Fruit fly (Drosophila melanogaster) whole organism, embryonic: ENCODE results near the gene Hsp67Ba.

ENCODE experiments used
- Abd-B ChIP-seq: fragments of 200-800 bp; sonication (Bioruptor generic); optimal IDR thresholded peaks from 2 replicates; lab custom pipeline; 2018; ENCODE audit warnings: missing biosample characterization, mild to moderate bottlenecking, missing genetic modification characterization, moderate library complexity
- B-H1 ChIP-seq: fragments of 200-800 bp; sonication (Bioruptor generic); IDR thresholded peaks from 3 replicates; pipeline ENCODE4 v1.3.6; 2022; ENCODE audit warnings: missing biosample characterization, missing genetic modification characterization
- CG10147 ChIP-seq: fragments of 200-800 bp; sonication (Bioruptor generic); optimal IDR thresholded peaks from 2 replicates; lab custom pipeline; 2019; ENCODE audit warnings: missing biosample characterization, mild to moderate bottlenecking, missing genetic modification characterization, moderate library complexity
- CG11504 ChIP-seq: fragments of 200-800 bp; sonication (Bioruptor generic); optimal IDR thresholded peaks from 3 replicates; lab custom pipeline; 2019; ENCODE audit warnings: missing biosample characterization, mild to moderate bottlenecking, missing genetic modification characterization, moderate library complexity
- CG11723 ChIP-seq: fragments of 200-800 bp; sonication (Bioruptor generic); optimal IDR thresholded peaks from 2 replicates; lab custom pipeline; 2017; ENCODE audit warnings: missing biosample characterization, mild to moderate bottlenecking, missing genetic modification characterization
- CG1233 ChIP-seq: fragments of 200-800 bp; sonication (Bioruptor generic); optimal IDR thresholded peaks from 4 replicates; lab custom pipeline; 2018; ENCODE audit warnings: missing biosample characterization, mild to moderate bottlenecking, missing genetic modification characterization
- CG15601 ChIP-seq: fragments of 200-800 bp; sonication (Bioruptor generic); optimal IDR thresholded peaks from 3 replicates; lab custom pipeline; 2019; ENCODE audit warnings: missing biosample characterization, mild to moderate bottlenecking, missing genetic modification characterization, moderate library complexity
- CG16863 ChIP-seq: fragments of 200-800 bp; sonication (Bioruptor generic); optimal IDR thresholded peaks from 3 replicates; lab custom pipeline; 2016; ENCODE audit warnings: missing biosample characterization, missing genetic modification characterization
- CG17385 ChIP-seq: fragments of 200-800 bp; sonication (Bioruptor generic); optimal IDR thresholded peaks from 3 replicates; lab custom pipeline; 2018; ENCODE audit warnings: missing biosample characterization, mild to moderate bottlenecking, missing genetic modification characterization
- CG17568 ChIP-seq: fragments of 200-800 bp; sonication (Bioruptor generic); optimal IDR thresholded peaks from 2 replicates; lab custom pipeline; 2018; ENCODE audit warnings: missing biosample characterization, mild to moderate bottlenecking, missing genetic modification characterization, moderate library complexity
- CG17612 ChIP-seq: fragments of 200-800 bp; sonication (Bioruptor generic); IDR thresholded peaks from 2 replicates; pipeline ENCODE4 v1.3.6; 2022; ENCODE audit warnings: missing biosample characterization, missing genetic modification characterization
- CG17912 ChIP-seq: fragments of 200-800 bp; sonication (Bioruptor generic); optimal IDR thresholded peaks from 2 replicates; lab custom pipeline; 2018; ENCODE audit warnings: missing biosample characterization, mild to moderate bottlenecking, missing genetic modification characterization
- CG18262 ChIP-seq: fragments of 200-800 bp; optimal IDR thresholded peaks from 3 replicates; lab custom pipeline; 2019; ENCODE audit warnings: missing biosample characterization, mild to moderate bottlenecking, missing genetic modification characterization, moderate library complexity
- CG18599 ChIP-seq: fragments of 200-800 bp; sonication (Bioruptor generic); optimal IDR thresholded peaks from 3 replicates; lab custom pipeline; 2017; ENCODE audit warnings: missing biosample characterization, missing genetic modification characterization, mild to moderate bottlenecking, moderate library complexity, missing genetic modification reagents
- CG33213 ChIP-seq: fragments of 200-800 bp; sonication (Bioruptor generic); optimal IDR thresholded peaks from 3 replicates; lab custom pipeline; 2016; ENCODE audit warnings: missing biosample characterization, missing genetic modification characterization
- CG6689 ChIP-seq: fragments of 200-800 bp; sonication (Bioruptor generic); IDR thresholded peaks from 2 replicates; pipeline ENCODE4 v1.3.6; 2022; ENCODE audit warnings: missing biosample characterization, missing genetic modification characterization
- CG8290 ChIP-seq, 3 experiments: fragments of 200-800 bp; sonication (Bioruptor generic); optimal IDR thresholded peaks; 2 replicates each; lab custom pipeline; 2016 to 2019; ENCODE audit warnings: missing biosample characterization in 3 of 3, missing genetic modification characterization in 3 of 3, mild to moderate bottlenecking in 2 of 3, moderate library complexity in 1 of 3
- Camta ChIP-seq: fragments of 200-800 bp; sonication (Bioruptor generic); optimal IDR thresholded peaks from 2 replicates; lab custom pipeline; 2016; ENCODE audit warnings: missing biosample characterization, missing genetic modification characterization
- CkIIα-i1 ChIP-seq: fragments of 200-800 bp; sonication (Bioruptor generic); IDR thresholded peaks from 2 replicates; pipeline ENCODE4 v1.3.6; 2022; ENCODE audit warnings: missing biosample characterization, missing genetic modification characterization
- D19B ChIP-seq: fragments of 200-800 bp; sonication (Bioruptor generic); optimal IDR thresholded peaks from 2 replicates; lab custom pipeline; 2017; ENCODE audit warnings: missing biosample characterization, mild to moderate bottlenecking, missing genetic modification characterization
- Dfd ChIP-seq, 2 experiments: fragments of >200 bp; optimal IDR thresholded peaks; 2 replicates each; lab custom pipeline; 2017; ENCODE audit warnings: missing biosample characterization in 2 of 2, missing genetic modification characterization in 2 of 2
- Elba2 ChIP-seq: fragments of 200-800 bp; sonication (Bioruptor generic); optimal IDR thresholded peaks from 3 replicates; lab custom pipeline; 2016; ENCODE audit warnings: missing biosample characterization, missing genetic modification characterization
- GATAe ChIP-seq: fragments of 200-800 bp; sonication (Bioruptor generic); conservative IDR thresholded peaks from 2 replicates; pipeline ENCODE4 v1.3.6; 2022; ENCODE audit warnings: missing biosample characterization, missing genetic modification characterization
- HmgZ ChIP-seq: fragments of 200-800 bp; sonication (Bioruptor generic); optimal IDR thresholded peaks from 2 replicates; lab custom pipeline; 2018; ENCODE audit warnings: missing biosample characterization, mild to moderate bottlenecking, missing genetic modification characterization
- Hr51 ChIP-seq, 2 experiments: fragments of 200-800 bp; sonication (Bioruptor generic); optimal IDR thresholded peaks; 2 replicates in 1 of 2; 3 replicates in 1 of 2; lab custom pipeline; 2016 to 2018; ENCODE audit warnings: missing biosample characterization in 2 of 2, missing genetic modification characterization in 2 of 2, mild to moderate bottlenecking in 1 of 2, moderate library complexity in 1 of 2
- MESR4 ChIP-seq: fragments of 200-800 bp; sonication (Bioruptor generic); optimal IDR thresholded peaks from 2 replicates; lab custom pipeline; 2018; ENCODE audit warnings: missing biosample characterization, mild to moderate bottlenecking, missing genetic modification characterization, moderate library complexity
- Sox100B ChIP-seq: fragments of 200-800 bp; sonication (Bioruptor generic); optimal IDR thresholded peaks from 3 replicates; lab custom pipeline; 2018; ENCODE audit warnings: missing biosample characterization, mild to moderate bottlenecking, missing genetic modification characterization
- Tbp ChIP-seq: fragments of >200 bp; optimal IDR thresholded peaks from 2 replicates; lab custom pipeline; 2018; ENCODE audit warnings: missing biosample characterization, missing genetic modification characterization
- ato ChIP-seq: fragments of 200-800 bp; sonication (Bioruptor generic); IDR thresholded peaks from 2 replicates; pipeline ENCODE4 v1.3.6; 2022; ENCODE audit warnings: missing biosample characterization, missing genetic modification characterization; ENCODE audit not compliant: partially characterized antibody
- cg ChIP-seq: fragments of 200-800 bp; sonication (Bioruptor generic); optimal IDR thresholded peaks from 3 replicates; lab custom pipeline; 2019; ENCODE audit warnings: missing biosample characterization, mild to moderate bottlenecking, missing genetic modification characterization, moderate library complexity
- chm ChIP-seq: fragments of 200-800 bp; sonication (Bioruptor generic); IDR thresholded peaks from 2 replicates; pipeline ENCODE4 v1.3.6; 2022; ENCODE audit warnings: missing biosample characterization, missing genetic modification characterization
- ci ChIP-seq: fragments of 200-800 bp; sonication (Bioruptor generic); IDR thresholded peaks from 3 replicates; pipeline ENCODE4 v1.3.6; 2022; ENCODE audit warnings: missing biosample characterization, missing genetic modification characterization
- dati ChIP-seq: fragments of 200-800 bp; sonication (Bioruptor generic); IDR thresholded peaks from 2 replicates; pipeline ENCODE4 v1.3.6; 2022; ENCODE audit warnings: missing biosample characterization, missing genetic modification characterization
- eve ChIP-seq, 2 experiments: fragments of >200 bp; optimal IDR thresholded peaks; 2 replicates each; lab custom pipeline; 2017; ENCODE audit warnings: missing biosample characterization in 2 of 2, missing genetic modification characterization in 2 of 2
- hkb ChIP-seq, 2 experiments: fragments of 200-800 bp in 1 of 2; fragments of >200 bp in 1 of 2; sonication (Bioruptor generic) in 1 of 2; IDR thresholded peaks in 1 of 2; optimal IDR thresholded peaks in 1 of 2; 2 replicates each; pipeline versions ENCODE4 v1.3.6 to Lab custom; 2017 to 2022; ENCODE audit warnings: missing biosample characterization in 1 of 2, missing genetic modification characterization in 1 of 2
- hth ChIP-seq: fragments of >200 bp; optimal IDR thresholded peaks from 2 replicates; lab custom pipeline; 2017; ENCODE audit warnings: inconsistent platforms
- ind ChIP-seq: fragments of 200-800 bp; sonication (Bioruptor generic); optimal IDR thresholded peaks from 3 replicates; lab custom pipeline; 2016; ENCODE audit warnings: missing biosample characterization, missing genetic modification characterization
- ken ChIP-seq: fragments of 200-800 bp; sonication (Bioruptor generic); IDR thresholded peaks from 3 replicates; pipeline ENCODE4 v1.3.6; 2022; ENCODE audit warnings: missing biosample characterization, missing genetic modification characterization
- luna ChIP-seq: fragments of 200-800 bp; sonication (Bioruptor generic); optimal IDR thresholded peaks from 2 replicates; lab custom pipeline; 2016; ENCODE audit warnings: missing biosample characterization, missing genetic modification characterization
- nerfin-2 ChIP-seq: fragments of 200-800 bp; sonication (Bioruptor generic); IDR thresholded peaks from 2 replicates; pipeline ENCODE4 v1.3.6; 2022; ENCODE audit warnings: missing biosample characterization, missing genetic modification characterization; ENCODE audit not compliant: partially characterized antibody
- nom ChIP-seq: fragments of 200-800 bp; sonication (Bioruptor generic); optimal IDR thresholded peaks from 2 replicates; lab custom pipeline; 2017; ENCODE audit warnings: missing biosample characterization, missing genetic modification characterization, mild to moderate bottlenecking, moderate library complexity, missing genetic modification reagents
- slp2 ChIP-seq: fragments of 200-800 bp; sonication (Bioruptor generic); optimal IDR thresholded peaks from 2 replicates; lab custom pipeline; 2016; ENCODE audit warnings: missing biosample characterization, missing genetic modification characterization
- stwl ChIP-seq: fragments of 200-800 bp; sonication (Bioruptor generic); optimal IDR thresholded peaks from 3 replicates; lab custom pipeline; 2018; ENCODE audit warnings: missing biosample characterization, mild to moderate bottlenecking, missing genetic modification characterization, moderate library complexity
- tll ChIP-seq, 2 experiments: fragments of 200-800 bp in 1 of 2; fragments of >200 bp in 1 of 2; sonication (Bioruptor generic) in 1 of 2; optimal IDR thresholded peaks; 2 replicates each; lab custom pipeline; 2017 to 2019; ENCODE audit warnings: missing biosample characterization in 2 of 2, missing genetic modification characterization in 2 of 2, mild to moderate bottlenecking in 1 of 2, moderate library complexity in 1 of 2
- usp ChIP-seq: fragments of >200 bp; optimal IDR thresholded peaks from 2 replicates; lab custom pipeline; 2017; ENCODE audit warnings: missing biosample characterization, missing genetic modification characterization
- zfh2 ChIP-seq: fragments of 200-800 bp; sonication (Bioruptor generic); optimal IDR thresholded peaks from 2 replicates; lab custom pipeline; 2016; ENCODE audit warnings: missing biosample characterization, missing genetic modification characterization

Gene Hsp67Ba

dm6 chr3L:9375130-9375529, 4.2 kb downstream of the Hsp67Ba start, which contains the start of gene CG4461:
Gene CG4461 (plus strand): TSS chr3L:9375430.
- TF ChIP-seq eve (GFP tag; optimal IDR thresholded peaks at IDR 0.05; lab: Kevin White, UChicago) (no peak), nom (GFP tag; lab: Kevin White, UChicago) (peak; percentile 13)

dm6 chr3L:9373374-9374004, 5.8 kb downstream of the Hsp67Ba start:
- TF ChIP-seq CG10147 (GFP tag; lab: Kevin White, UChicago) (peak; percentile 77), CG1233 (GFP tag; lab: Kevin White, UChicago) (peak; percentile 42), dati (no peak; the same call in 1 of the 2 replicates), CG17612 (GFP tag; lab: Robert Waterston, UW) (0 out of 2 replicates have a peak, but pooled peaks have one; percentile 24), CG15601 (tag; lab: Kevin White, UChicago) (peak; percentile 64), hth (lab: Kevin White, UChicago) (no peak), CG18599 (GFP tag; lab: Kevin White, UChicago) (peak; percentile 86), CG8290 (GFP tag; optimal IDR thresholded peaks at IDR 0.05; lab: Kevin White, UChicago) (no peak), CG8290 (tag; optimal IDR thresholded peaks at IDR 0.05; lab: Kevin White, UChicago) (peak in 1 of 2 experiments; percentile 57), ind (peak; percentile 71), Camta (no peak), usp (GFP tag; lab: Kevin White, UChicago) (no peak), tll (GFP tag; optimal IDR thresholded peaks at IDR 0.05; lab: Kevin White, UChicago) (no peak), slp2 (GFP tag; lab: Kevin White, UChicago) (no peak), Tbp (GFP tag; lab: Kevin White, UChicago) (no peak), CG11504 (tag; lab: Kevin White, UChicago) (peak; percentile 74), ato (GFP tag; lab: Robert Waterston, UW) (no peak), cg (GFP tag; lab: Kevin White, UChicago) (peak; percentile 74), zfh2 (GFP tag; lab: Kevin White, UChicago) (no peak), Elba2 (GFP tag; lab: Kevin White, UChicago) (no peak), CG17568 (GFP tag; lab: Kevin White, UChicago) (no peak), CG17912 (GFP tag; lab: Kevin White, UChicago) (no peak), hkb (optimal IDR thresholded peaks at IDR 0.05; lab: Kevin White, UChicago) (no peak), hkb (GFP tag; IDR thresholded peaks at IDR 0.05; lab: Robert Waterston, UW) (peak; percentile 72), B-H1 (GFP tag; lab: Robert Waterston, UW) (no peak), D19B (GFP tag; lab: Kevin White, UChicago) (peak; percentile 29), HmgZ (tag; lab: Kevin White, UChicago) (peak; percentile 4), GATAe (no peak; the same call in 1 of the 2 replicates), chm (peak; percentile 57; the same call in 1 of the 2 replicates), Dfd (GFP tag; optimal IDR thresholded peaks at IDR 0.05; lab: Kevin White, UChicago) (no peak), Sox100B (GFP tag; lab: Kevin White, UChicago) (peak; percentile 72), CkIIα-i1 (GFP tag; lab: Robert Waterston, UW) (no peak), CG6689 (GFP tag; lab: Robert Waterston, UW) (peak; percentile 69), CG18262 (tag; lab: Kevin White, UChicago) (peak; percentile 65), stwl (tag; lab: Kevin White, UChicago) (no peak), MESR4 (GFP tag; lab: Kevin White, UChicago) (no peak), Hr51 (GFP tag; optimal IDR thresholded peaks at IDR 0.05; lab: Kevin White, UChicago) (peak in 1 of 2 experiments; percentile 67), CG33213 (GFP tag; lab: Kevin White, UChicago) (no peak), Abd-B (GFP tag; lab: Kevin White, UChicago) (no peak), CG11723 (peak; percentile 51), CG16863 (GFP tag; lab: Kevin White, UChicago) (peak; percentile 13), ci (GFP tag; lab: Robert Waterston, UW) (peak; percentile 91), ken (peak; percentile 73), CG17385 (GFP tag; lab: Kevin White, UChicago) (peak; percentile 66), luna (GFP tag; lab: Kevin White, UChicago) (no peak), nerfin-2 (no peak)
